Fruit fly (Drosophila melanogaster) whole organism, embryonic: ENCODE results near the gene CG1801.
A peak's percentile ranks its signal among the peaks of the same experiment; 100 is the strongest.

Source experiments
- Asciz ChIP-seq: fragments of 200-800 bp; sonication (Bioruptor generic); optimal IDR thresholded peaks from 2 replicates; lab custom pipeline; 2017; ENCODE audit warnings: missing biosample characterization, mild to moderate bottlenecking, missing genetic modification characterization, missing genetic modification reagents
- CG10321 ChIP-seq: fragments of 200-800 bp; sonication (Bioruptor generic); IDR thresholded peaks from 2 replicates; pipeline ENCODE4 v1.3.6; 2022; ENCODE audit warnings: missing biosample characterization, missing genetic modification characterization
- CG10654 ChIP-seq: fragments of 200-800 bp; sonication (Bioruptor generic); optimal IDR thresholded peaks from 2 replicates; lab custom pipeline; 2016; ENCODE audit warnings: missing biosample characterization, missing genetic modification characterization
- CG12391 ChIP-seq: fragments of 200-800 bp; sonication (Bioruptor generic); optimal IDR thresholded peaks from 3 replicates; lab custom pipeline; 2018; ENCODE audit warnings: missing biosample characterization, mild to moderate bottlenecking, missing genetic modification characterization, moderate library complexity
- CG15479 ChIP-seq: fragments of 200-800 bp; sonication (Bioruptor generic); optimal IDR thresholded peaks from 3 replicates; lab custom pipeline; 2019; ENCODE audit warnings: missing biosample characterization, mild to moderate bottlenecking, missing genetic modification characterization, moderate library complexity
- CG15601 ChIP-seq: fragments of 200-800 bp; sonication (Bioruptor generic); optimal IDR thresholded peaks from 3 replicates; lab custom pipeline; 2019; ENCODE audit warnings: missing biosample characterization, mild to moderate bottlenecking, missing genetic modification characterization, moderate library complexity
- CG17359 ChIP-seq: fragments of 200-800 bp; sonication (Bioruptor generic); optimal IDR thresholded peaks from 3 replicates; lab custom pipeline; 2018; ENCODE audit warnings: missing biosample characterization, mild to moderate bottlenecking, missing genetic modification characterization, moderate library complexity
- CG17912 ChIP-seq: fragments of 200-800 bp; sonication (Bioruptor generic); optimal IDR thresholded peaks from 2 replicates; lab custom pipeline; 2018; ENCODE audit warnings: missing biosample characterization, mild to moderate bottlenecking, missing genetic modification characterization
- CG1832 ChIP-seq: fragments of 200-800 bp; sonication (Bioruptor generic); optimal IDR thresholded peaks from 2 replicates; lab custom pipeline; 2017; ENCODE audit warnings: missing biosample characterization, mild to moderate bottlenecking, missing genetic modification characterization, inconsistent platforms
- CG2199 ChIP-seq: fragments of 200-800 bp; sonication (Bioruptor generic); IDR thresholded peaks from 3 replicates; pipeline ENCODE4 v1.3.6; 2022; ENCODE audit warnings: missing biosample characterization, missing genetic modification characterization
- CG3163 ChIP-seq: fragments of 200-800 bp; sonication (Bioruptor generic); optimal IDR thresholded peaks from 3 replicates; lab custom pipeline; 2016; ENCODE audit warnings: missing biosample characterization, missing genetic modification characterization
- CG4424 ChIP-seq: fragments of 200-800 bp; sonication (Bioruptor generic); optimal IDR thresholded peaks from 3 replicates; lab custom pipeline; 2016; ENCODE audit warnings: missing biosample characterization, missing genetic modification characterization
- CG4854 ChIP-seq: fragments of 200-800 bp; sonication (Bioruptor generic); optimal IDR thresholded peaks from 2 replicates; lab custom pipeline; 2016; ENCODE audit warnings: missing biosample characterization, missing genetic modification characterization, inconsistent platforms
- CG7556 ChIP-seq: fragments of 200-800 bp; sonication (Bioruptor generic); optimal IDR thresholded peaks from 2 replicates; lab custom pipeline; 2017; ENCODE audit warnings: missing biosample characterization, mild to moderate bottlenecking, missing genetic modification characterization
- CG8388 ChIP-seq: fragments of 200-800 bp; sonication (Bioruptor generic); optimal IDR thresholded peaks from 2 replicates; lab custom pipeline; 2019; ENCODE audit warnings: missing biosample characterization, mild to moderate bottlenecking, missing genetic modification characterization, moderate library complexity
- CG8765 ChIP-seq: fragments of 200-800 bp; sonication (Bioruptor generic); IDR thresholded peaks from 2 replicates; pipeline ENCODE4 v1.3.6; 2022; ENCODE audit warnings: missing biosample characterization, missing genetic modification characterization
- CG9609 ChIP-seq: fragments of 200-800 bp; sonication (Bioruptor generic); optimal IDR thresholded peaks from 3 replicates; lab custom pipeline; 2016; ENCODE audit warnings: missing biosample characterization, missing genetic modification characterization
- D19B ChIP-seq: fragments of 200-800 bp; sonication (Bioruptor generic); optimal IDR thresholded peaks from 2 replicates; lab custom pipeline; 2017; ENCODE audit warnings: missing biosample characterization, mild to moderate bottlenecking, missing genetic modification characterization
- Dll ChIP-seq: fragments of 200-800 bp; sonication (Bioruptor generic); IDR thresholded peaks from 4 replicates; pipeline ENCODE4 v1.3.6; 2022; ENCODE audit warnings: missing biosample characterization, missing genetic modification characterization; ENCODE audit not compliant: partially characterized antibody
- E2f2 ChIP-seq: fragments of 200-800 bp; sonication (Bioruptor generic); IDR thresholded peaks from 2 replicates; pipeline ENCODE4 v1.3.6; 2022; ENCODE audit warnings: missing biosample characterization, missing genetic modification characterization
- Gsc ChIP-seq: fragments of 200-800 bp; sonication (Bioruptor generic); IDR thresholded peaks from 2 replicates; pipeline ENCODE4 v1.3.6; 2022; ENCODE audit warnings: missing biosample characterization, missing genetic modification characterization
- Gug ChIP-seq: fragments of 200-800 bp; sonication (Bioruptor generic); IDR thresholded peaks from 4 replicates; pipeline ENCODE4 v1.3.6; 2022; ENCODE audit warnings: missing biosample characterization, missing genetic modification characterization
- H15 ChIP-seq: fragments of 200-800 bp; sonication (Bioruptor generic); IDR thresholded peaks from 3 replicates; pipeline ENCODE4 v1.3.6; 2022; ENCODE audit warnings: missing biosample characterization, missing genetic modification characterization
- HHEX ChIP-seq: fragments of 200-800 bp; sonication (Bioruptor generic); optimal IDR thresholded peaks from 3 replicates; lab custom pipeline; 2017; ENCODE audit warnings: missing biosample characterization, mild to moderate bottlenecking, missing genetic modification characterization, missing genetic modification reagents
- HLHmδ ChIP-seq: fragments of 200-800 bp; sonication (Bioruptor generic); optimal IDR thresholded peaks from 2 replicates; lab custom pipeline; 2018; ENCODE audit warnings: missing biosample characterization, mild to moderate bottlenecking, missing genetic modification characterization, moderate library complexity
- HmgD ChIP-seq: fragments of 200-800 bp; sonication (Bioruptor generic); optimal IDR thresholded peaks from 3 replicates; lab custom pipeline; 2016; ENCODE audit warnings: missing biosample characterization, missing genetic modification characterization
- Hr39 ChIP-seq: fragments of >200 bp; optimal IDR thresholded peaks from 2 replicates; lab custom pipeline; 2017
- MTF-1 ChIP-seq: fragments of 200-800 bp; sonication (Bioruptor generic); optimal IDR thresholded peaks from 2 replicates; lab custom pipeline; 2018; ENCODE audit warnings: missing biosample characterization, mild to moderate bottlenecking, missing genetic modification characterization, borderline replicate concordance
- Myb ChIP-seq: fragments of 200-800 bp; sonication (Bioruptor generic); optimal IDR thresholded peaks from 2 replicates; lab custom pipeline; 2016; ENCODE audit warnings: missing biosample characterization, missing genetic modification characterization
- NC2β ChIP-seq: fragments of 200-800 bp; sonication (Bioruptor generic); optimal IDR thresholded peaks from 2 replicates; lab custom pipeline; 2016; ENCODE audit warnings: missing biosample characterization, missing genetic modification characterization
- Rfx ChIP-seq: fragments of 200-800 bp; sonication (Bioruptor generic); IDR thresholded peaks from 2 replicates; pipeline ENCODE4 v1.3.6; 2022; ENCODE audit warnings: missing biosample characterization, missing genetic modification characterization
- Sox102F ChIP-seq: fragments of 200-800 bp; sonication (Bioruptor generic); optimal IDR thresholded peaks from 2 replicates; lab custom pipeline; 2018; ENCODE audit warnings: missing biosample characterization, mild to moderate bottlenecking, missing genetic modification characterization, moderate library complexity
- Usf ChIP-seq: fragments of 200-800 bp; sonication (Bioruptor generic); optimal IDR thresholded peaks from 2 replicates; lab custom pipeline; 2017; ENCODE audit warnings: missing genotype, missing biosample characterization, missing genetic modification characterization
- ap ChIP-seq: fragments of 200-800 bp; sonication (Bioruptor generic); IDR thresholded peaks from 2 replicates; pipeline ENCODE4 v1.3.6; 2022; ENCODE audit warnings: missing biosample characterization, missing genetic modification characterization
- danr ChIP-seq: fragments of 200-800 bp; sonication (Bioruptor generic); IDR thresholded peaks from 2 replicates; pipeline ENCODE4 v1.3.6; 2022; ENCODE audit warnings: missing biosample characterization, missing genetic modification characterization
- dmrt99B ChIP-seq: fragments of 200-800 bp; sonication (Bioruptor generic); optimal IDR thresholded peaks from 2 replicates; lab custom pipeline; 2018; ENCODE audit warnings: missing biosample characterization, mild to moderate bottlenecking, missing genetic modification characterization, moderate library complexity
- en ChIP-seq: fragments of 200-800 bp; sonication (Bioruptor generic); optimal IDR thresholded peaks from 2 replicates; lab custom pipeline; 2016; ENCODE audit warnings: missing biosample characterization, missing genetic modification characterization
- exex ChIP-seq: fragments of 200-800 bp; sonication (Bioruptor generic); optimal IDR thresholded peaks from 4 replicates; lab custom pipeline; 2018; ENCODE audit warnings: missing biosample characterization, mild to moderate bottlenecking, missing genetic modification characterization, moderate library complexity
- gcm2 ChIP-seq: fragments of 200-800 bp; sonication (Bioruptor generic); optimal IDR thresholded peaks from 2 replicates; lab custom pipeline; 2016; ENCODE audit warnings: missing biosample characterization, missing genetic modification characterization
- gfzf ChIP-seq: fragments of 200-800 bp; sonication (Bioruptor generic); optimal IDR thresholded peaks from 2 replicates; lab custom pipeline; 2016; ENCODE audit warnings: missing biosample characterization, mild to moderate bottlenecking, missing genetic modification characterization, moderate library complexity
- grn ChIP-seq: fragments of 200-800 bp; sonication (Bioruptor generic); optimal IDR thresholded peaks from 3 replicates; lab custom pipeline; 2017; ENCODE audit warnings: missing biosample characterization, missing genetic modification characterization
- hb ChIP-seq: fragments of 200-800 bp; sonication (Bioruptor generic); IDR thresholded peaks from 3 replicates; pipeline ENCODE4 v1.3.6; 2022; ENCODE audit warnings: missing biosample characterization, missing genetic modification characterization; ENCODE audit not compliant: partially characterized antibody
- nerfin-1 ChIP-seq: fragments of 200-800 bp; sonication (Bioruptor generic); optimal IDR thresholded peaks from 3 replicates; lab custom pipeline; 2019; ENCODE audit warnings: missing biosample characterization, mild to moderate bottlenecking, missing genetic modification characterization, moderate library complexity
- peb ChIP-seq: fragments of 200-800 bp; sonication (Bioruptor generic); IDR thresholded peaks from 2 replicates; pipeline ENCODE4 v1.3.6; 2022; ENCODE audit warnings: missing biosample characterization, missing genetic modification characterization
- pros ChIP-seq: fragments of 200-800 bp; sonication (Bioruptor generic); optimal IDR thresholded peaks from 3 replicates; lab custom pipeline; 2019; ENCODE audit warnings: missing biosample characterization, mild to moderate bottlenecking, missing genetic modification characterization, moderate library complexity
- salm ChIP-seq: fragments of 200-800 bp; sonication (Bioruptor generic); optimal IDR thresholded peaks from 2 replicates; lab custom pipeline; 2018; ENCODE audit warnings: missing biosample characterization, mild to moderate bottlenecking, missing genetic modification characterization
- tap ChIP-seq: fragments of 200-800 bp; optimal IDR thresholded peaks from 3 replicates; lab custom pipeline; 2019; ENCODE audit warnings: missing biosample characterization, mild to moderate bottlenecking, missing genetic modification characterization, moderate library complexity
- tll ChIP-seq, 2 experiments: fragments of 200-800 bp in 1 of 2; fragments of >200 bp in 1 of 2; sonication (Bioruptor generic) in 1 of 2; optimal IDR thresholded peaks; 2 replicates each; lab custom pipeline; 2017 to 2019; ENCODE audit warnings: missing biosample characterization in 2 of 2, missing genetic modification characterization in 2 of 2, mild to moderate bottlenecking in 1 of 2, moderate library complexity in 1 of 2
- ttk ChIP-seq: fragments of 200-800 bp; sonication (Bioruptor generic); IDR thresholded peaks from 2 replicates; pipeline ENCODE4 v2.1.2; 2022; ENCODE audit warnings: missing biosample characterization, missing genetic modification characterization

Gene CG1801

DNA sequence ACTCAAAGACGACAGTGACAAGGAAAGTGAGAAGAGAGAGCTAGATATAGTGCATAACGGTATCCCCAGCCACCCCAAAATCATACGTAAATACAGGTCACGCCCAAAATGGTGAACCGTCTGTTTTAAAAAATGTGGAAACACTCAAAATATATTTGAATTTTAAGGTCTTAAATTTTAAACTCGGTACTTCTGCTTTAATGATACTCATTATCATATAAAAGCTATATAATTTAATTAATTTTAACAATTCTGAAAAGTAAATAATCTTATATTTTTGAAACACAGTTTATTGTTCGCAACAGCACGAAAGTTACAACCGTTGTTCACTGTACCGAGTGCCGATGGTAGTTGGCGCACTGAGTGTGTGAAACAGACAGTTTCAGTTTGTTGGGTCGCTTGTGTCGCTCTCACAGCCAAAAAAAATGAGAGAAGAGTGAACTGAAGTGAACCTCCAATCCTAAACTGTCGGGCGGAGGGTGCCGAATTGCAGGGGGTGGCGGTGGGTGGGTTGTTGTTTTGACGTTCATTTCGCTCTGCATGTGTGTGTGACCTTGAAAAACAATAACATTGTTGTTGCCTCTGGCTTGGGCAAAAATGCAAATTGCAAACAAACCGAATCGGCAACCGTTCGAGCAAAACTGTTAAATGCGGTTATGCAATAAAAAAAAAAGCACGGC is 49.1 kb upstream of the CG1801 start (continued):
- TF ChIP-seq Asciz (GFP tag; lab: Kevin White, UChicago) = peak; percentile 88
- peak; percentile 69 for TF ChIP-seq E2f2
- TF ChIP-seq HmgD = no peak
- peak; percentile 78 for TF ChIP-seq CG10654 (GFP tag; lab: Kevin White, UChicago)
- TF ChIP-seq exex (tag; lab: Kevin White, UChicago) = peak; percentile 77
- no peak for TF ChIP-seq gfzf (GFP tag; lab: Kevin White, UChicago)
- peak; percentile 92 for TF ChIP-seq HHEX (GFP tag; lab: Kevin White, UChicago)
- TF ChIP-seq ap = peak; percentile 57
- peak; percentile 94 for TF ChIP-seq Sox102F (GFP tag; lab: Kevin White, UChicago)
- peak; percentile 96 for TF ChIP-seq CG7556 (GFP tag; lab: Kevin White, UChicago)
- peak; percentile 2 for TF ChIP-seq grn
- no peak for TF ChIP-seq CG17912
- TF ChIP-seq tap = peak; percentile 91
- TF ChIP-seq Rfx = peak; percentile 90
- peak; percentile 89 for TF ChIP-seq Gug (GFP tag; lab: Robert Waterston, UW)
- TF ChIP-seq danr (GFP tag; lab: Robert Waterston, UW) = peak; percentile 76
- no peak for TF ChIP-seq tll (GFP tag; optimal IDR thresholded peaks at IDR 0.05; lab: Kevin White, UChicago)
- no peak for TF ChIP-seq Myb
- 0 out of 2 replicates have a peak, but pooled peaks have one; percentile 45 for TF ChIP-seq CG8765 (GFP tag; lab: Robert Waterston, UW)
- TF ChIP-seq Usf (GFP tag; lab: Kevin White, UChicago) = peak; percentile 70
- TF ChIP-seq HLHmδ (GFP tag; lab: Kevin White, UChicago) = no peak
- peak; percentile 94 for TF ChIP-seq CG17359
- TF ChIP-seq en (GFP tag; lab: Kevin White, UChicago) = no peak
- TF ChIP-seq nerfin-1 (tag; lab: Kevin White, UChicago) = peak; percentile 91
- TF ChIP-seq CG4424 = peak; percentile 86
- peak; percentile 62; the same call in 1 of the 2 replicates for TF ChIP-seq CG10321
- peak; percentile 76; the same call in 2 of the 3 replicates for TF ChIP-seq H15
- no peak for TF ChIP-seq CG3163 (GFP tag; lab: Kevin White, UChicago)
- peak; percentile 87 for TF ChIP-seq salm (tag; lab: Kevin White, UChicago)
- peak; percentile 84 for TF ChIP-seq D19B (GFP tag; lab: Kevin White, UChicago)
- TF ChIP-seq CG4854 = peak; percentile 69
- TF ChIP-seq peb = peak; percentile 77
- TF ChIP-seq hb (GFP tag; lab: Robert Waterston, UW) = no peak
- TF ChIP-seq CG2199 (GFP tag; lab: Robert Waterston, UW) = 0 out of 3 replicates have a peak, but pooled peaks have one; percentile 61
- peak; percentile 33 for TF ChIP-seq gcm2 (GFP tag; lab: Kevin White, UChicago)
- no peak for TF ChIP-seq CG1832
- TF ChIP-seq CG9609 (GFP tag; lab: Kevin White, UChicago) = peak; percentile 17
- peak; percentile 69 for TF ChIP-seq Gsc (GFP tag; lab: Robert Waterston, UW)
- TF ChIP-seq ttk (GFP tag; lab: Robert Waterston, UW) = peak; percentile 83
- TF ChIP-seq pros (GFP tag; lab: Kevin White, UChicago) = peak; percentile 60
- TF ChIP-seq CG12391 = peak; percentile 93
- TF ChIP-seq CG8388 = peak; percentile 92
- TF ChIP-seq Hr39 (lab: Kevin White, UChicago) = no peak
- no peak for TF ChIP-seq Dll (GFP tag; lab: Robert Waterston, UW)
- no peak for TF ChIP-seq CG15479 (GFP tag; lab: Kevin White, UChicago)
- peak; percentile 17 for TF ChIP-seq NC2β (GFP tag; lab: Kevin White, UChicago)
- TF ChIP-seq dmrt99B (tag; lab: Kevin White, UChicago) = peak; percentile 96
- TF ChIP-seq MTF-1 = peak; percentile 72
- TF ChIP-seq CG15601 (tag; lab: Kevin White, UChicago) = peak; percentile 92
